Worm (Caenorhabditis elegans): ENCODE measurements around the gene T28D6.3.

DNA sequence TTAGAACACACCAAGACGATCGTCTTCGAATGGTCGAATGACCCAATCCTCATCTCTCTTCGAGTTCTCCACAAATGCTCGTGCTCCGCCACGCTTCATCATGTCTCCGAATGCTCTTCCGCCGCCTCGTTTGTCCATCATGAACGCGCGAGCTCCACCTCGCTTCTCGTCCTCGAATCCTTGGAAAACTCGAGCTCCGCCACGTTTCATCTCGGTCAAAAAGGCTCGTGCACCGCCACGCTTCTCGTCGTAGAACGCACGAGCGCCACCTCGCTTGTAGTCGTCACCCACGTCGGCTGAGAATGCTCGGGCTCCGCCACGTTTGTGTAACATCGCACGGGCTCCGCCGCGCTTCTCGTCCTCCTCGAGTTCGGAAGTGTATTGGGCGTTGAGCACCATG lies 22.8 kb downstream of the T28D6.3 start:
- TF ChIP-seq ama-1 (optimal IDR thresholded peaks at IDR 0.05) (no peak), scrt-1 (GFP tag; IDR thresholded peaks at IDR 0.05) (no peak), sea-1 (GFP tag; conservative IDR thresholded peaks at IDR 0.05) (0 out of 2 replicates have a peak, but pooled peaks have one; percentile 19)

Data from whole organism, early embryonic.